Comparison of ENCODE assay signal across 1 fruit fly cellular context in the genomic region with DNA sequence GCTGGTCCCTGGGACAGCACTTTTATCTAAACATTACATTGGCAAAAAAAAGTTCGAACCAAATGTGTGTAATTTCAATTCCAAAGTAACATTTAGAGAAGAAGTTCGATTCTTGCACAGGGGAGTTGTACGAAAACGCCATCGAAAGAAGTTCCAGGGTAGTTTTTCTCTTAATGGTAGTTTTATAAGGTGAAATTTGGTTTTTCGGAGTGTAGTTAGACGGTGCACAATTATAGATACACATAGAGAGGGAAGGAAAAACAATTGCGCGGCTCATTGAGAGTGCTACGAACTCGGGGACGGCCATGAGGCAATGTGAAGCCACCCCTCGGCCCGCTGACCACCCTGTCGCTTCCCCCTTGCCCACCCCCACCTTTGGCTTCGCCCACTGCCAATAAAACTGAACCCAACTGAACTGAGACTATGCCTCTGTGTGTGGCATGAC.
TF ChIP-seq lines count a peak whose summit lies in the region.

No protein-coding gene starts in this region.

TF ChIP-seq in whole organism, embryonic, 481 proteins besides CTCF, POLR2A, EP300 and RAD21 (continued from another document and continues in another):
- TF ChIP-seq Six4 (GFP tag; optimal IDR thresholded peaks at IDR 0.05; lab: Kevin White, UChicago) (peak; percentile 60), tin (GFP tag; optimal IDR thresholded peaks at IDR 0.05; lab: Kevin White, UChicago) (peak; percentile 72), TFAM (GFP tag; optimal IDR thresholded peaks at IDR 0.05; lab: Kevin White, UChicago) (no peak), Antp (GFP tag; optimal IDR thresholded peaks at IDR 0.05; lab: Kevin White, UChicago) (peak; percentile 58), Usf (GFP tag; optimal IDR thresholded peaks at IDR 0.05; lab: Kevin White, UChicago) (no peak), CG10274 (GFP tag; optimal IDR thresholded peaks at IDR 0.05; lab: Kevin White, UChicago) (no peak), Fer2 (tag; optimal IDR thresholded peaks at IDR 0.05; lab: Kevin White, UChicago) (no peak), ewg (GFP tag; optimal IDR thresholded peaks at IDR 0.05; lab: Kevin White, UChicago) (peak; percentile 37), CG43689 (GFP tag; IDR thresholded peaks at IDR 0.05; lab: Robert Waterston, UW) (0 out of 2 replicates have a peak, but pooled peaks have one; percentile 42), CG12071 (GFP tag; optimal IDR thresholded peaks at IDR 0.05; lab: Kevin White, UChicago) (peak; percentile 34), CG14860 (GFP tag; IDR thresholded peaks at IDR 0.05; lab: Robert Waterston, UW; ENCODE audit: partially characterized antibody) (no peak), CG31388 (GFP tag; optimal IDR thresholded peaks at IDR 0.05; lab: Kevin White, UChicago) (no peak), Mad (GFP tag; optimal IDR thresholded peaks at IDR 0.05; lab: Kevin White, UChicago) (peak; percentile 53), CG11560 (tag; IDR thresholded peaks at IDR 0.05; lab: Robert Waterston, UW) (0 out of 3 replicates have a peak, but pooled peaks have one; percentile 37), CG9609 (GFP tag; optimal IDR thresholded peaks at IDR 0.05; lab: Kevin White, UChicago) (peak; percentile 67), Jarid2 (GFP tag; optimal IDR thresholded peaks at IDR 0.05; lab: Kevin White, UChicago) (peak; percentile 10), tll (GFP tag; optimal IDR thresholded peaks at IDR 0.05; lab: Kevin White, UChicago) (no peak), HLH54F (GFP tag; optimal IDR thresholded peaks at IDR 0.05; lab: Kevin White, UChicago) (no peak), CG7839 (tag; optimal IDR thresholded peaks at IDR 0.05; lab: Kevin White, UChicago) (peak; percentile 70), CG2202 (tag; optimal IDR thresholded peaks at IDR 0.05; lab: Kevin White, UChicago) (no peak), sc (optimal IDR thresholded peaks at IDR 0.05; lab: Kevin White, UChicago) (no peak), sc (GFP tag; optimal IDR thresholded peaks at IDR 0.05; lab: Kevin White, UChicago) (peak; percentile 11), ci (GFP tag; IDR thresholded peaks at IDR 0.05; lab: Robert Waterston, UW) (peak; percentile 68), Asciz (GFP tag; optimal IDR thresholded peaks at IDR 0.05; lab: Kevin White, UChicago) (peak; percentile 58), CG9727 (GFP tag; optimal IDR thresholded peaks at IDR 0.05; lab: Kevin White, UChicago) (peak; percentile 38), CG15011 (GFP tag; optimal IDR thresholded peaks at IDR 0.05; lab: Kevin White, UChicago) (no peak), sr (GFP tag; IDR thresholded peaks at IDR 0.05; lab: Robert Waterston, UW) (peak; percentile 95), Dp (GFP tag; optimal IDR thresholded peaks at IDR 0.05; lab: Kevin White, UChicago) (no peak), CG13624 (GFP tag; optimal IDR thresholded peaks at IDR 0.05; lab: Kevin White, UChicago) (peak; percentile 47), ind (GFP tag; optimal IDR thresholded peaks at IDR 0.05; lab: Kevin White, UChicago) (peak; percentile 68), B-H1 (GFP tag; IDR thresholded peaks at IDR 0.05; lab: Robert Waterston, UW) (peak; percentile 46), Hey (tag; optimal IDR thresholded peaks at IDR 0.05; lab: Kevin White, UChicago) (no peak), CG12155 (GFP tag; optimal IDR thresholded peaks at IDR 0.05; lab: Kevin White, UChicago) (peak; percentile 7), hth (optimal IDR thresholded peaks at IDR 0.05; lab: Kevin White, UChicago) (no peak), ssp (GFP tag; IDR thresholded peaks at IDR 0.05; lab: Robert Waterston, UW) (peak; percentile 40; the same call in 1 of the 2 replicates), CG6689 (GFP tag; IDR thresholded peaks at IDR 0.05; lab: Robert Waterston, UW) (peak; percentile 64), al (GFP tag; IDR thresholded peaks at IDR 0.05; lab: Robert Waterston, UW) (no peak), CG8478 (optimal IDR thresholded peaks at IDR 0.05; lab: Kevin White, UChicago) (no peak), ase (GFP tag; IDR thresholded peaks at IDR 0.05; lab: Robert Waterston, UW) (peak; percentile 46; the same call in 2 of the 3 replicates), Ets97D (GFP tag; optimal IDR thresholded peaks at IDR 0.05; lab: Kevin White, UChicago) (peak; percentile 5), cas (GFP tag; IDR thresholded peaks at IDR 0.05; lab: Robert Waterston, UW) (no peak), gsb-n (tag; optimal IDR thresholded peaks at IDR 0.05; lab: Kevin White, UChicago) (peak; percentile 45), row (GFP tag; IDR thresholded peaks at IDR 0.05; lab: Robert Waterston, UW) (peak; percentile 81), zfh2 (GFP tag; optimal IDR thresholded peaks at IDR 0.05; lab: Kevin White, UChicago) (peak; percentile 54), ap (GFP tag; IDR thresholded peaks at IDR 0.05; lab: Robert Waterston, UW) (peak; percentile 40; the same call in 1 of the 2 replicates), CG18476 (GFP tag; optimal IDR thresholded peaks at IDR 0.05; lab: Kevin White, UChicago) (peak; percentile 7), Atf3 (GFP tag; optimal IDR thresholded peaks at IDR 0.05; lab: Kevin White, UChicago) (peak; percentile 43), CG17359 (tag; optimal IDR thresholded peaks at IDR 0.05; lab: Kevin White, UChicago) (peak; percentile 71), scrt (GFP tag; optimal IDR thresholded peaks at IDR 0.05; lab: Kevin White, UChicago) (peak; percentile 53), CG1792 (GFP tag; optimal IDR thresholded peaks at IDR 0.05; lab: Kevin White, UChicago) (peak; percentile 13), CG2129 (GFP tag; IDR thresholded peaks at IDR 0.05; lab: Robert Waterston, UW; ENCODE audit: partially characterized antibody) (no peak), salm (tag; optimal IDR thresholded peaks at IDR 0.05; lab: Kevin White, UChicago) (no peak), pfk (GFP tag; optimal IDR thresholded peaks at IDR 0.05; lab: Kevin White, UChicago) (no peak), CG10462 (GFP tag; optimal IDR thresholded peaks at IDR 0.05; lab: Kevin White, UChicago) (peak; percentile 9), MBD-R2 (GFP tag; IDR thresholded peaks at IDR 0.05; lab: Robert Waterston, UW) (peak; percentile 29; the same call in 1 of the 2 replicates), jumu (GFP tag; optimal IDR thresholded peaks at IDR 0.05; lab: Kevin White, UChicago) (peak; percentile 59), CG9876 (GFP tag; optimal IDR thresholded peaks at IDR 0.05; lab: Kevin White, UChicago) (peak; percentile 12), CG6791 (GFP tag; IDR thresholded peaks at IDR 0.05; lab: Robert Waterston, UW; ENCODE audit: partially characterized antibody) (no peak), CG7745 (tag; optimal IDR thresholded peaks at IDR 0.05; lab: Kevin White, UChicago) (no peak), chinmo (GFP tag; IDR thresholded peaks at IDR 0.05; lab: Robert Waterston, UW; ENCODE audit: partially characterized antibody) (peak; percentile 37; the same call in 1 of the 4 replicates), Hr39 (optimal IDR thresholded peaks at IDR 0.05; lab: Kevin White, UChicago) (no peak), ara (GFP tag; IDR thresholded peaks at IDR 0.05; lab: Robert Waterston, UW) (peak; percentile 54; the same call in 1 of the 2 replicates), exex (tag; optimal IDR thresholded peaks at IDR 0.05; lab: Kevin White, UChicago) (no peak), HLH4C (GFP tag; IDR thresholded peaks at IDR 0.05; lab: Robert Waterston, UW; ENCODE audit: partially characterized antibody) (no peak), dysf (GFP tag; IDR thresholded peaks at IDR 0.05; lab: Robert Waterston, UW) (peak; percentile 77), CG12744 (GFP tag; optimal IDR thresholded peaks at IDR 0.05; lab: Kevin White, UChicago) (no peak), CkIIα-i1 (GFP tag; IDR thresholded peaks at IDR 0.05; lab: Robert Waterston, UW) (no peak), nmo (GFP tag; optimal IDR thresholded peaks at IDR 0.05; lab: Kevin White, UChicago) (peak; percentile 58), slbo (GFP tag; IDR thresholded peaks at IDR 0.05; lab: Robert Waterston, UW) (peak; percentile 67), CG12769 (tag; optimal IDR thresholded peaks at IDR 0.05; lab: Kevin White, UChicago) (peak; percentile 56), CG12104 (GFP tag; optimal IDR thresholded peaks at IDR 0.05; lab: Kevin White, UChicago) (peak; percentile 30), Hr3 (GFP tag; optimal IDR thresholded peaks at IDR 0.05; lab: Kevin White, UChicago) (peak; percentile 52), HLHmδ (GFP tag; optimal IDR thresholded peaks at IDR 0.05; lab: Kevin White, UChicago) (no peak), CG12659 (GFP tag; optimal IDR thresholded peaks at IDR 0.05; lab: Kevin White, UChicago) (peak; percentile 70), fru (optimal IDR thresholded peaks at IDR 0.05; lab: Kevin White, UChicago) (no peak), Abd-B (GFP tag; optimal IDR thresholded peaks at IDR 0.05; lab: Kevin White, UChicago) (no peak), hb (GFP tag; IDR thresholded peaks at IDR 0.05; lab: Robert Waterston, UW; ENCODE audit: partially characterized antibody) (no peak), bowl (GFP tag; IDR thresholded peaks at IDR 0.05; lab: Robert Waterston, UW) (0 out of 2 replicates have a peak, but pooled peaks have one; percentile 31), CG8765 (GFP tag; IDR thresholded peaks at IDR 0.05; lab: Robert Waterston, UW) (no peak), CG17912 (GFP tag; optimal IDR thresholded peaks at IDR 0.05; lab: Kevin White, UChicago) (no peak), her (GFP tag; optimal IDR thresholded peaks at IDR 0.05; lab: Kevin White, UChicago) (peak; percentile 72), Myb (GFP tag; optimal IDR thresholded peaks at IDR 0.05; lab: Kevin White, UChicago) (peak; percentile 34), CG6272 (GFP tag; IDR thresholded peaks at IDR 0.05; lab: Robert Waterston, UW) (peak; percentile 52; the same call in 1 of the 2 replicates), CG7928 (GFP tag; optimal IDR thresholded peaks at IDR 0.05; lab: Kevin White, UChicago) (no peak), lmd (GFP tag; IDR thresholded peaks at IDR 0.05; lab: Robert Waterston, UW) (peak; percentile 70), gce (GFP tag; IDR thresholded peaks at IDR 0.05; lab: Robert Waterston, UW) (0 out of 3 replicates have a peak, but pooled peaks have one; percentile 45), Eip74EF (GFP tag; optimal IDR thresholded peaks at IDR 0.05; lab: Kevin White, UChicago) (peak in 1 of 2 experiments; percentile 20), vvl (GFP tag; IDR thresholded peaks at IDR 0.05; lab: Robert Waterston, UW) (peak; percentile 71), sug (tag; optimal IDR thresholded peaks at IDR 0.05; lab: Kevin White, UChicago) (peak; percentile 41), CG32767 (GFP tag; IDR thresholded peaks at IDR 0.05; lab: Robert Waterston, UW) (peak; percentile 82), tio (GFP tag; optimal IDR thresholded peaks at IDR 0.05; lab: Kevin White, UChicago) (peak; percentile 62), wdn (GFP tag; IDR thresholded peaks at IDR 0.05; lab: Robert Waterston, UW) (peak; percentile 37; the same call in 1 of the 2 replicates), CG5245 (GFP tag; optimal IDR thresholded peaks at IDR 0.05; lab: Kevin White, UChicago) (peak; percentile 56), Doc3 (GFP tag; IDR thresholded peaks at IDR 0.05; lab: Robert Waterston, UW; ENCODE audit: partially characterized antibody) (no peak), CG3995 (GFP tag; optimal IDR thresholded peaks at IDR 0.05; lab: Kevin White, UChicago) (no peak), CG2712 (tag; optimal IDR thresholded peaks at IDR 0.05; lab: Kevin White, UChicago) (peak; percentile 77), CG10267 (tag; optimal IDR thresholded peaks at IDR 0.05; lab: Kevin White, UChicago) (peak; percentile 29), hbn (GFP tag; IDR thresholded peaks at IDR 0.05; lab: Robert Waterston, UW; ENCODE audit: partially characterized antibody) (no peak), Mrtf (GFP tag; IDR thresholded peaks at IDR 0.05; lab: Robert Waterston, UW) (no peak), NC2β (GFP tag; optimal IDR thresholded peaks at IDR 0.05; lab: Kevin White, UChicago) (peak; percentile 40), CG8089 (GFP tag; optimal IDR thresholded peaks at IDR 0.05; lab: Kevin White, UChicago) (peak; percentile 40), Ada2b (GFP tag; IDR thresholded peaks at IDR 0.05; lab: Robert Waterston, UW) (peak; percentile 63), CoRest (tag; optimal IDR thresholded peaks at IDR 0.05; lab: Kevin White, UChicago) (peak; percentile 73), Deaf1 (tag; optimal IDR thresholded peaks at IDR 0.05; lab: Kevin White, UChicago) (peak; percentile 12), CG1603 (tag; optimal IDR thresholded peaks at IDR 0.05; lab: Kevin White, UChicago) (peak; percentile 75), Spps (tag; optimal IDR thresholded peaks at IDR 0.05; lab: Kevin White, UChicago) (peak; percentile 33), jing (GFP tag; optimal IDR thresholded peaks at IDR 0.05; lab: Kevin White, UChicago) (peak; percentile 2), psq (GFP tag; optimal IDR thresholded peaks at IDR 0.05; lab: Kevin White, UChicago) (no peak), pum (GFP tag; optimal IDR thresholded peaks at IDR 0.05; lab: Kevin White, UChicago) (peak; percentile 61), zen (tag; optimal IDR thresholded peaks at IDR 0.05; lab: Kevin White, UChicago) (no peak), CG17385 (GFP tag; optimal IDR thresholded peaks at IDR 0.05; lab: Kevin White, UChicago) (peak; percentile 59), Poxn (GFP tag; IDR thresholded peaks at IDR 0.05; lab: Robert Waterston, UW) (0 out of 2 replicates have a peak, but pooled peaks have one; percentile 16), peb (GFP tag; IDR thresholded peaks at IDR 0.05; lab: Robert Waterston, UW) (peak; percentile 56), CG4424 (GFP tag; optimal IDR thresholded peaks at IDR 0.05; lab: Kevin White, UChicago) (peak; percentile 63), bigmax (GFP tag; optimal IDR thresholded peaks at IDR 0.05; lab: Kevin White, UChicago) (no peak), zfh1 (GFP tag; IDR thresholded peaks at IDR 0.05; lab: Robert Waterston, UW) (peak; percentile 73; the same call in 2 of the 3 replicates), phol (tag; optimal IDR thresholded peaks at IDR 0.05; lab: Kevin White, UChicago) (peak; percentile 70), Dbx (GFP tag; IDR thresholded peaks at IDR 0.05; lab: Robert Waterston, UW) (peak; percentile 53; the same call in 1 of the 3 replicates), CG14050 (GFP tag; IDR thresholded peaks at IDR 0.05; lab: Robert Waterston, UW) (peak; percentile 57; the same call in 2 of the 3 replicates), CG30431 (GFP tag; optimal IDR thresholded peaks at IDR 0.05; lab: Kevin White, UChicago) (peak; percentile 24), prd (optimal IDR thresholded peaks at IDR 0.05; lab: Kevin White, UChicago) (no peak), prd (GFP tag; IDR thresholded peaks at IDR 0.05; lab: Robert Waterston, UW) (peak; percentile 68), ATbp (GFP tag; optimal IDR thresholded peaks at IDR 0.05; lab: Kevin White, UChicago) (peak; percentile 58), CG17829 (tag; optimal IDR thresholded peaks at IDR 0.05; lab: Kevin White, UChicago) (peak; percentile 65)
